Worm (Caenorhabditis elegans) whole organism, L2 larva: Measurements from ENCODE around the gene fbxc-34.

Source experiments
- C34F6.9 ChIP-seq: fragments of 150-350 bp; optimal IDR thresholded peaks from 2 replicates; lab custom pipeline; 2014; ENCODE audit warnings: missing biosample characterization, missing genetic modification characterization
- R02D3.7 ChIP-seq: fragments of 150-350 bp; optimal IDR thresholded peaks from 2 replicates; lab custom pipeline; 2014; ENCODE audit warnings: missing biosample characterization, missing genetic modification characterization
- Y55F3AM.14 ChIP-seq: fragments of 200-800 bp; sonication (Bioruptor generic); optimal IDR thresholded peaks from 2 replicates; lab custom pipeline; 2018; ENCODE audit warnings: mild to moderate bottlenecking, missing genetic modification characterization, missing compliant biosample characterization
- ZK546.5 ChIP-seq: sonication (generic microtip); optimal IDR thresholded peaks from 2 replicates; lab custom pipeline; 2017; ENCODE audit warnings: missing biosample characterization, missing genetic modification characterization
- alr-1 ChIP-seq: fragments of 150-350 bp; optimal IDR thresholded peaks from 2 replicates; lab custom pipeline; 2014; ENCODE audit warnings: missing biosample characterization, missing genetic modification characterization
- aly-2 ChIP-seq: fragments of 150-350 bp; optimal IDR thresholded peaks from 2 replicates; lab custom pipeline; 2014; ENCODE audit warnings: missing biosample characterization, missing genetic modification characterization
- ceh-16 ChIP-seq: fragments of 150-350 bp; optimal IDR thresholded peaks from 2 replicates; lab custom pipeline; 2014; ENCODE audit warnings: missing biosample characterization, missing genetic modification characterization
- ceh-82 ChIP-seq: fragments of 150-350 bp; optimal IDR thresholded peaks from 2 replicates; lab custom pipeline; 2014; ENCODE audit warnings: missing biosample characterization, missing genetic modification characterization
- dmd-4 ChIP-seq: sonication (generic microtip); optimal IDR thresholded peaks from 2 replicates; lab custom pipeline; 2017; ENCODE audit warnings: missing biosample characterization, missing genetic modification characterization
- egl-27 ChIP-seq: sonication (generic microtip); optimal IDR thresholded peaks from 3 replicates; lab custom pipeline; 2017; ENCODE audit warnings: missing biosample characterization, missing genetic modification reagents, missing genetic modification characterization
- elt-3 ChIP-seq: sonication (generic microtip); optimal IDR thresholded peaks from 2 replicates; lab custom pipeline; 2017; ENCODE audit warnings: missing biosample characterization, missing genetic modification characterization
- fos-1 ChIP-seq: fragments of 150-350 bp; optimal IDR thresholded peaks from 2 replicates; lab custom pipeline; 2014; ENCODE audit warnings: missing biosample characterization, missing genetic modification characterization
- gmeb-1 ChIP-seq: fragments of 150-350 bp; optimal IDR thresholded peaks from 2 replicates; lab custom pipeline; 2014; ENCODE audit warnings: missing biosample characterization, missing genetic modification characterization
- lin-11 ChIP-seq: fragments of 150-350 bp; sonication (generic microtip); optimal IDR thresholded peaks from 2 replicates; lab custom pipeline; 2014; ENCODE audit warnings: missing biosample characterization, missing genetic modification characterization, inconsistent platforms, mixed read lengths
- lin-13 ChIP-seq: fragments of 150-350 bp; optimal IDR thresholded peaks from 2 replicates; lab custom pipeline; 2014; ENCODE audit warnings: missing biosample characterization, missing genetic modification reagents, missing genetic modification characterization
- lin-39 ChIP-seq: fragments of 150-350 bp; optimal IDR thresholded peaks from 2 replicates; lab custom pipeline; 2014; ENCODE audit warnings: missing biosample characterization, missing genetic modification reagents, missing genetic modification characterization
- mab-5 ChIP-seq: fragments of 150-350 bp; optimal IDR thresholded peaks from 2 replicates; lab custom pipeline; 2014; ENCODE audit warnings: missing biosample characterization, missing genetic modification characterization
- mbf-1 ChIP-seq: sonication (generic microtip); optimal IDR thresholded peaks from 2 replicates; lab custom pipeline; 2017; ENCODE audit warnings: missing biosample characterization, missing genetic modification characterization
- mdl-1 ChIP-seq, 2 experiments: fragments of 150-350 bp in 1 of 2; sonication (generic microtip) in 1 of 2; optimal IDR thresholded peaks; 2 replicates each; lab custom pipeline; 2017; ENCODE audit warnings: missing biosample characterization in 2 of 2, missing genetic modification characterization in 2 of 2
- nhr-10 ChIP-seq: sonication (generic microtip); optimal IDR thresholded peaks from 2 replicates; lab custom pipeline; 2017; ENCODE audit warnings: missing biosample characterization, missing genetic modification characterization
- nhr-11 ChIP-seq: fragments of 150-350 bp; optimal IDR thresholded peaks from 2 replicates; lab custom pipeline; 2014; ENCODE audit warnings: missing biosample characterization, missing genetic modification characterization
- nhr-12 ChIP-seq: fragments of 150-350 bp; optimal IDR thresholded peaks from 2 replicates; lab custom pipeline; 2014; ENCODE audit warnings: missing biosample characterization, missing genetic modification characterization
- nhr-23 ChIP-seq: fragments of 150-350 bp; optimal IDR thresholded peaks from 2 replicates; lab custom pipeline; 2014; ENCODE audit warnings: missing biosample characterization, missing genetic modification reagents, missing genetic modification characterization
- nhr-237 ChIP-seq: fragments of 150-350 bp; optimal IDR thresholded peaks from 2 replicates; lab custom pipeline; 2014; ENCODE audit warnings: missing biosample characterization, missing genetic modification characterization
- nhr-25 ChIP-seq: fragments of 150-350 bp; sonication (generic microtip); optimal IDR thresholded peaks from 3 replicates; lab custom pipeline; 2014; ENCODE audit warnings: missing biosample characterization, missing genetic modification characterization
- nhr-6 ChIP-seq: fragments of 150-350 bp; optimal IDR thresholded peaks from 2 replicates; lab custom pipeline; 2014; ENCODE audit warnings: missing biosample characterization, missing genetic modification characterization
- peb-1 ChIP-seq: fragments of 150-350 bp; optimal IDR thresholded peaks from 2 replicates; lab custom pipeline; 2014; ENCODE audit warnings: missing biosample characterization, missing genetic modification characterization
- sem-4 ChIP-seq: fragments of 150-350 bp; optimal IDR thresholded peaks from 2 replicates; lab custom pipeline; 2014; ENCODE audit warnings: missing biosample characterization, missing genetic modification reagents, missing genetic modification characterization
- skn-1 ChIP-seq: sonication (generic microtip); optimal IDR thresholded peaks from 2 replicates; lab custom pipeline; 2017; ENCODE audit warnings: missing biosample characterization, missing genetic modification characterization
- sma-9 ChIP-seq, 2 experiments: fragments of 150-350 bp in 1 of 2; sonication (generic microtip) in 1 of 2; optimal IDR thresholded peaks; 2 replicates each; lab custom pipeline; 2014 to 2016; ENCODE audit warnings: missing genetic modification characterization in 2 of 2, mild to moderate bottlenecking in 1 of 2, missing biosample characterization in 1 of 2, missing compliant biosample characterization in 1 of 2, missing genetic modification reagents in 1 of 2, moderate library complexity in 1 of 2
- unc-62 ChIP-seq: fragments of 150-350 bp; optimal IDR thresholded peaks from 2 replicates; lab custom pipeline; 2014; ENCODE audit warnings: missing biosample characterization, missing genetic modification reagents, missing genetic modification characterization
- ztf-11 ChIP-seq: sonication (generic microtip); optimal IDR thresholded peaks from 2 replicates; lab custom pipeline; 2017; ENCODE audit warnings: missing biosample characterization, missing genetic modification characterization
- ztf-4 ChIP-seq: fragments of 150-350 bp; optimal IDR thresholded peaks from 2 replicates; lab custom pipeline; 2014; ENCODE audit warnings: missing biosample characterization, missing genetic modification characterization

fbxc-34 gene

DNA sequence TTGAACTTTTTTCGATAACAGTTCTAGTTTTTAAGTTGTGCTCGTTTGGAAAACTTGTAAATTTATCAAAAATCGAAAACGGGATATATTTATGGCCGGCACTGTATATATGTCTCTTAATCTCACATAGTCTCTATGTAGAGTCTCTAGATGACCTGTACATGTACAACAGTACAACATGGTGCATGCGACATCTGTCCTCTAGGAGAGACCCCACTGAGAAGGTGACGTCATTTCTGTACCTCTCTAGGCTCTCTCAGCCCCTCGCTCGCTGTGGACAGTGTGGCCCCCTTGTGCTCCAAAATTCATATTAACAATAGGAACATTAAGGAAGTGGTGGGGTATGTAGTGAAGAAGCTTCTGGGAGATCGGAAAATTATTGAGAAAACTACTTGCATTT is 6.3 kb downstream of the fbxc-34 start:
- no peak for TF ChIP-seq ceh-82 (tag; lab: Kevin White, UChicago)
- no peak for TF ChIP-seq sma-9 (GFP tag; optimal IDR thresholded peaks at IDR 0.05; lab: Kevin White, UChicago)
- TF ChIP-seq sma-9 (tag; optimal IDR thresholded peaks at IDR 0.05; lab: Kevin White, UChicago), result no peak
- no peak for TF ChIP-seq nhr-10 (tag; lab: Kevin White, UChicago)
- TF ChIP-seq ceh-16 (tag; lab: Kevin White, UChicago), result no peak
- no peak for TF ChIP-seq nhr-11 (tag; lab: Kevin White, UChicago)
- no peak for TF ChIP-seq lin-13 (GFP tag; lab: Kevin White, UChicago)
- no peak for TF ChIP-seq skn-1
- no peak for TF ChIP-seq mab-5 (tag; lab: Kevin White, UChicago)
- TF ChIP-seq elt-3 (tag; lab: Kevin White, UChicago), result no peak
- TF ChIP-seq Y55F3AM.14 (GFP tag; lab: Kevin White, UChicago), result no peak
- TF ChIP-seq egl-27 (tag; lab: Kevin White, UChicago), result no peak

- TF ChIP-seq dmd-4, result no peak
- no peak for TF ChIP-seq elt-3 (tag; lab: Kevin White, UChicago)
- TF ChIP-seq ZK546.5 (tag; lab: Kevin White, UChicago), result no peak
- no peak for TF ChIP-seq nhr-12 (tag; lab: Kevin White, UChicago)
- TF ChIP-seq peb-1, result no peak
- TF ChIP-seq ceh-16 (tag; lab: Kevin White, UChicago), result no peak
- no peak for TF ChIP-seq gmeb-1 (tag; lab: Kevin White, UChicago)
- no peak for TF ChIP-seq ztf-11 (tag; lab: Kevin White, UChicago)
- no peak for TF ChIP-seq nhr-23 (tag; lab: Kevin White, UChicago)
- TF ChIP-seq ztf-4, result no peak
- TF ChIP-seq aly-2 (tag; lab: Kevin White, UChicago), result no peak
- no peak for TF ChIP-seq mab-5 (tag; lab: Kevin White, UChicago)
- TF ChIP-seq nhr-10 (tag; lab: Kevin White, UChicago), result no peak
- no peak for TF ChIP-seq lin-39 (tag; lab: Kevin White, UChicago)
- TF ChIP-seq sem-4 (tag; lab: Kevin White, UChicago), result no peak
- no peak for TF ChIP-seq mbf-1
- no peak for TF ChIP-seq C34F6.9 (tag; lab: Kevin White, UChicago)
- TF ChIP-seq nhr-237 (tag; lab: Kevin White, UChicago), result no peak
- TF ChIP-seq, all 48 proteins: peak for 0
Measured at ce11 chrII:938549-938948, 7.6 kb downstream of the fbxc-34 start, which contains the start of gene R07C3.3. TSS of gene R07C3.3 (plus strand) at chrII:938849.

DNA sequence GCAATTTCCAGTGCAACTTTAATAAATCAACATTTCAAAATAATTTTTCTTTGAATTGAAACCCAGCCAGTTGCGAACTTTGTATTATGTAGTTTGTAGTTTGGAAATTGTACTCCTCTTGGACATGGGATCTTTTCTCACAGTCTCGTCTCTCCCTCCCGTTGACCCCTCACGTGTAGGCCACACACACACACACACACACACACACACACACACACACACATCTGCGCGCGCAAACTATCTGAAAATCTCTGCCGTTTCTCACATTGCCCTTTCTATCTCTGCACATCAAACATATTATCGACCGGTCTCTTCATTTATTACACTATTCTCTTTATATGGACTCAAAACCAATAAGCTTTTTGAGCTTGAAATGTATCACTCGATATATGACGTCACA is 9.8 kb downstream of the fbxc-34 start, which contains the start of gene fbxc-36:
TSS of gene fbxc-36 (plus strand) at position 205 of the 400 bp plus-strand sequence.
- TF ChIP-seq unc-62, result no peak
- no peak for TF ChIP-seq mdl-1 (tag; optimal IDR thresholded peaks at IDR 0.05; lab: Kevin White, UChicago)
- no peak for TF ChIP-seq lin-13 (GFP tag; lab: Kevin White, UChicago)
- no peak for TF ChIP-seq lin-11 (tag; lab: Kevin White, UChicago)
- TF ChIP-seq nhr-237 (tag; lab: Kevin White, UChicago), result no peak
- TF ChIP-seq nhr-25 (tag; lab: Kevin White, UChicago), result no peak
- TF ChIP-seq ztf-11 (tag; lab: Kevin White, UChicago), result no peak
- no peak for TF ChIP-seq sem-4 (tag; lab: Kevin White, UChicago)
- TF ChIP-seq mab-5 (tag; lab: Kevin White, UChicago), result no peak

DNA sequence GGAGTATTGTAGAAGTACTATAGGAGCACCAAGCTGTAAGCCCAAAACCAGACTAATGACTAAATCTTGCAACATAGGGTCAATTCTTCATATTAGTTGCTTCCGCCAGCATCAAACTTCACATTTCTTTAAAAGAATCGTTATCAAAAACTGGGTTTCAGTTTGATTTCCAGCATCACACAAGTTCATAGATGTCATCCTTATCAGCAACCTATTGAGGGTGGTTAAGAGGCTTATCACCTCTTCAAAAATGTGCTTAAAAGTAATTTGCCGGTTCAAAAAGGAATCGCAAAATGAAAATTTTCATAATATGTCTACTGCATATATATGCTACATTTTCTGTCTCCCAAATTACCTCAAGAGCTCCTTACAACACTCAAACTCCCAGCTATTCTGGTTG is 12.8 kb downstream of the fbxc-34 start, which contains the start of gene clec-43:
TSS of gene clec-43 (plus strand) at position 294 of the 400 bp plus-strand sequence.
- TF ChIP-seq nhr-237 (tag; lab: Kevin White, UChicago) (no peak), nhr-25 (tag; lab: Kevin White, UChicago) (no peak), fos-1 (tag; lab: Kevin White, UChicago) (peak; percentile 71)
- TF ChIP-seq, all 48 proteins: peak for 1

ce11 chrII:948091-948490 is 17.1 kb downstream of the fbxc-34 start, which contains the start of gene fbxc-32:
TSS of gene fbxc-32 (minus strand) at chrII:948191.
- TF ChIP-seq R02D3.7 (tag; lab: Kevin White, UChicago) (no peak), alr-1 (tag; lab: Kevin White, UChicago) (no peak), ztf-4 (no peak), peb-1 (no peak), sem-4 (tag; lab: Kevin White, UChicago) (no peak), Y55F3AM.14 (GFP tag; lab: Kevin White, UChicago) (no peak), gmeb-1 (tag; lab: Kevin White, UChicago) (no peak), skn-1 (no peak), mdl-1 (tag; optimal IDR thresholded peaks at IDR 0.05; lab: Kevin White, UChicago) (no peak), nhr-6 (no peak), fos-1 (tag; lab: Kevin White, UChicago) (no peak), lin-39 (tag; lab: Kevin White, UChicago) (no peak)
- TF ChIP-seq, all 48 proteins: peak for 0
